Fruit fly (Drosophila melanogaster): Measurements from ENCODE around the gene nst.

DNA sequence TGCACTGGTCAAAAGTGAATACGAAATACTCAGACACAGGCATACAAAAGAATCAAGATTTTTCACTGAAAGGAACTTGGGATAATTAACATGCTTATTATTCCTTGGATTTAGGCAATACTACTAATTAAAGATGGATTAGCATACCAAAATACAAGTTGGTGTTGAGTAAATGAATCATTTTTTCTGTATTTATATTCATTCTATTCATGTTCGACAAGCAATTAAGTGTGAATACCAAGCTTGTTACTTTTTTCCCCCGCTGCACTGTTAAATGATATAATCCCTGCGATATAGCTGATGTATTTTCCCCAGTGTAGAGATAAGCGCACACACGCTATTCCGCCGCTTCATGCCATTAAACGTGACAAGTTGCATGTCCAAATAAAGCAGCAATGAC, 27.8 kb upstream of the nst start:
- TF ChIP-seq Clk (GFP tag; optimal IDR thresholded peaks at IDR 0.05) (no peak), CG7045 (GFP tag; optimal IDR thresholded peaks at IDR 0.05) (no peak), cic (GFP tag; optimal IDR thresholded peaks at IDR 0.05) (no peak), pad (GFP tag; optimal IDR thresholded peaks at IDR 0.05) (no peak), CG14711 (tag; optimal IDR thresholded peaks at IDR 0.05) (no peak), Hr96 (GFP tag; optimal IDR thresholded peaks at IDR 0.05) (no peak), toe (GFP tag; optimal IDR thresholded peaks at IDR 0.05) (no peak), kay (GFP tag; ENCODE audit: borderline replicate concordance) (no peak), CG7101 (tag; optimal IDR thresholded peaks at IDR 0.05) (no peak), CG33017 (tag; optimal IDR thresholded peaks at IDR 0.05) (no peak), Crg-1 (GFP tag; optimal IDR thresholded peaks at IDR 0.05) (no peak), CG11617 (GFP tag; optimal IDR thresholded peaks at IDR 0.05) (no peak), CG5204 (GFP tag; optimal IDR thresholded peaks at IDR 0.05) (no peak)
